Worm (Caenorhabditis elegans) whole organism, young adult: ENCODE measurements around the gene tebp-1.
A peak's percentile ranks its signal among the peaks of the same experiment; 100 is the strongest.

Source experiments
- B0019.2 ChIP-seq: fragments of 200-800 bp; sonication (Bioruptor generic); conservative IDR thresholded peaks from 2 replicates; pipeline ENCODE4 v1.3.6; 2022; ENCODE audit warnings: missing genetic modification reagents, missing genetic modification characterization, missing compliant biosample characterization
- C17E4.6 ChIP-seq: fragments of 200-800 bp; sonication (Bioruptor generic); IDR thresholded peaks from 2 replicates; pipeline ENCODE4 v1.3.6; 2022; ENCODE audit warnings: missing genetic modification reagents, missing genetic modification characterization, missing compliant biosample characterization
- F10E7.11 ChIP-seq: sonication (generic microtip); optimal IDR thresholded peaks from 2 replicates; lab custom pipeline; 2017; ENCODE audit warnings: mild to moderate bottlenecking, missing genetic modification characterization, moderate library complexity, missing compliant biosample characterization
- F22D6.2 ChIP-seq: sonication (generic microtip); optimal IDR thresholded peaks from 2 replicates; lab custom pipeline; 2016; ENCODE audit warnings: mild to moderate bottlenecking, missing genetic modification characterization, missing compliant biosample characterization
- K12H6.12 ChIP-seq: fragments of 200-800 bp; sonication (Bioruptor generic); optimal IDR thresholded peaks from 2 replicates; lab custom pipeline; 2018; ENCODE audit warnings: mild to moderate bottlenecking, missing genetic modification characterization, missing compliant biosample characterization
- T07F8.4 ChIP-seq: sonication (generic microtip); optimal IDR thresholded peaks from 2 replicates; lab custom pipeline; 2016; ENCODE audit warnings: mild to moderate bottlenecking, missing genetic modification characterization, moderate library complexity, missing compliant biosample characterization
- T26A5.8 ChIP-seq: sonication (generic microtip); optimal IDR thresholded peaks from 2 replicates; lab custom pipeline; 2016; ENCODE audit warnings: missing genetic modification characterization, missing compliant biosample characterization
- Y56A3A.18 ChIP-seq: fragments of 200-800 bp; sonication (Bioruptor generic); IDR thresholded peaks from 2 replicates; pipeline ENCODE4 v1.3.6; 2022; ENCODE audit warnings: missing genetic modification reagents, missing genetic modification characterization, missing compliant biosample characterization
- Y79H2A.3 ChIP-seq: fragments of 200-800 bp; sonication (Bioruptor generic); conservative IDR thresholded peaks from 2 replicates; pipeline ENCODE4 v1.3.6; 2022; ENCODE audit warnings: missing genetic modification reagents, missing genetic modification characterization, missing compliant biosample characterization
- Y95B8A.8 ChIP-seq: fragments of 200-800 bp; sonication (Bioruptor generic); IDR thresholded peaks from 2 replicates; pipeline ENCODE4 v1.3.6; 2022; ENCODE audit warnings: missing genetic modification reagents, missing genetic modification characterization, missing compliant biosample characterization
- ZK185.1 ChIP-seq: sonication (generic microtip); optimal IDR thresholded peaks from 2 replicates; lab custom pipeline; 2016; ENCODE audit warnings: mild to moderate bottlenecking, missing genetic modification characterization, missing compliant biosample characterization; ENCODE audit not compliant: poor library complexity, severe bottlenecking
- atf-7 ChIP-seq: sonication (generic microtip); optimal IDR thresholded peaks from 2 replicates; lab custom pipeline; 2017; ENCODE audit warnings: mild to moderate bottlenecking, missing genetic modification characterization, missing compliant biosample characterization
- attf-5 ChIP-seq: fragments of 200-800 bp; sonication (Bioruptor generic); optimal IDR thresholded peaks from 2 replicates; lab custom pipeline; 2018; ENCODE audit warnings: mild to moderate bottlenecking, missing genetic modification characterization, missing compliant biosample characterization
- bed-1 ChIP-seq: fragments of 200-800 bp; sonication (Bioruptor generic); IDR thresholded peaks from 2 replicates; pipeline ENCODE4 v1.3.6; 2022; ENCODE audit warnings: missing genetic modification reagents, missing genetic modification characterization, missing compliant biosample characterization
- bed-2 ChIP-seq: fragments of 200-800 bp; sonication (Bioruptor generic); IDR thresholded peaks from 2 replicates; pipeline ENCODE4 v1.3.6; 2022; ENCODE audit warnings: missing genetic modification reagents, missing genetic modification characterization, missing compliant biosample characterization
- cebp-1 ChIP-seq, 2 experiments: fragments of 200-800 bp in 1 of 2; sonication (Bioruptor generic) in 1 of 2; sonication (generic microtip) in 1 of 2; IDR thresholded peaks in 1 of 2; optimal IDR thresholded peaks in 1 of 2; 2 replicates each; pipeline versions ENCODE4 v1.3.6 to Lab custom; 2017 to 2022; ENCODE audit warnings: missing compliant biosample characterization in 2 of 2, missing genetic modification characterization in 2 of 2, mild to moderate bottlenecking in 1 of 2, missing genetic modification reagents in 1 of 2, moderate library complexity in 1 of 2
- cebp-2 ChIP-seq: fragments of 200-800 bp; sonication (Bioruptor generic); IDR thresholded peaks from 2 replicates; pipeline ENCODE4 v1.3.6; 2022; ENCODE audit warnings: missing genetic modification characterization, missing compliant biosample characterization
- ceh-58 ChIP-seq: fragments of 200-800 bp; sonication (Bioruptor generic); IDR thresholded peaks from 2 replicates; pipeline ENCODE4 v1.3.6; 2022; ENCODE audit warnings: missing genetic modification characterization, missing compliant biosample characterization
- ceh-79 ChIP-seq: sonication (generic microtip); optimal IDR thresholded peaks from 2 replicates; lab custom pipeline; 2017; ENCODE audit warnings: mild to moderate bottlenecking, missing genetic modification characterization, missing compliant biosample characterization
- die-1 ChIP-seq: sonication (generic microtip); optimal IDR thresholded peaks from 2 replicates; lab custom pipeline; 2016; ENCODE audit warnings: missing genotype, mild to moderate bottlenecking, missing genetic modification characterization, missing compliant biosample characterization
- dox-1 ChIP-seq: fragments of 200-800 bp; sonication (Bioruptor generic); IDR thresholded peaks from 2 replicates; pipeline ENCODE4 v1.3.6; 2022; ENCODE audit warnings: missing genetic modification reagents, missing genetic modification characterization, missing compliant biosample characterization
- dpl-1 ChIP-seq: fragments of 150-350 bp; optimal IDR thresholded peaks from 2 replicates; lab custom pipeline; 2014; ENCODE audit warnings: missing biosample characterization, missing genetic modification reagents, missing genetic modification characterization
- egrh-3 ChIP-seq: fragments of 200-800 bp; sonication (Bioruptor generic); IDR thresholded peaks from 2 replicates; pipeline ENCODE4 v1.3.6; 2022; ENCODE audit warnings: missing genetic modification reagents, missing genetic modification characterization, missing compliant biosample characterization
- gei-17 ChIP-seq: fragments of 200-800 bp; sonication (Bioruptor generic); optimal IDR thresholded peaks from 2 replicates; lab custom pipeline; 2018; ENCODE audit warnings: mild to moderate bottlenecking, missing genetic modification characterization, missing compliant biosample characterization
- hlh-12 ChIP-seq: sonication (generic microtip); optimal IDR thresholded peaks from 2 replicates; lab custom pipeline; 2016; ENCODE audit warnings: missing genetic modification characterization, missing compliant biosample characterization
- hlh-26 ChIP-seq: fragments of 200-800 bp; sonication (Bioruptor generic); conservative IDR thresholded peaks from 2 replicates; pipeline ENCODE4 v1.3.6; 2022; ENCODE audit warnings: missing genetic modification reagents, missing genetic modification characterization, missing compliant biosample characterization
- hsf-1 ChIP-seq: fragments of 200-800 bp; sonication (Bioruptor generic); IDR thresholded peaks from 2 replicates; pipeline ENCODE4 v1.3.6; 2022; ENCODE audit warnings: missing genetic modification reagents, missing genetic modification characterization, missing compliant biosample characterization
- let-526 ChIP-seq: fragments of 200-800 bp; sonication (Bioruptor generic); IDR thresholded peaks from 2 replicates; pipeline ENCODE4 v1.3.6; 2022; ENCODE audit warnings: missing genetic modification reagents, missing genetic modification characterization, missing compliant biosample characterization
- lin-26 ChIP-seq: fragments of 200-800 bp; sonication (Bioruptor generic); IDR thresholded peaks from 2 replicates; pipeline ENCODE4 v1.3.6; 2022; ENCODE audit warnings: missing genetic modification reagents, missing genetic modification characterization, missing compliant biosample characterization
- lin-35 ChIP-seq, 3 experiments: fragments of 150-350 bp in 2 of 3; sonication (generic microtip) in 1 of 3; optimal IDR thresholded peaks; 2 replicates each; lab custom pipeline; 2014 to 2018; ENCODE audit warnings: missing biosample characterization in 3 of 3, missing genetic modification characterization in 3 of 3, missing genetic modification reagents in 3 of 3
- lir-1 ChIP-seq: fragments of 200-800 bp; sonication (Bioruptor generic); conservative IDR thresholded peaks from 2 replicates; pipeline ENCODE4 v1.3.6; 2022; ENCODE audit warnings: missing genetic modification reagents, missing genetic modification characterization, missing compliant biosample characterization
- lsl-1 ChIP-seq: fragments of 200-800 bp; sonication (Bioruptor generic); optimal IDR thresholded peaks from 2 replicates; lab custom pipeline; 2018; ENCODE audit warnings: mild to moderate bottlenecking, missing genetic modification characterization, moderate library complexity, missing compliant biosample characterization
- madf-8 ChIP-seq: fragments of 200-800 bp; sonication (Bioruptor generic); conservative IDR thresholded peaks from 2 replicates; pipeline ENCODE4 v1.3.6; 2022; ENCODE audit warnings: missing genetic modification reagents, missing genetic modification characterization, missing compliant biosample characterization
- mel-28 ChIP-seq: sonication (generic microtip); optimal IDR thresholded peaks from 2 replicates; lab custom pipeline; 2016; ENCODE audit warnings: borderline replicate concordance, mild to moderate bottlenecking, missing genetic modification characterization, missing compliant biosample characterization
- mxl-1 ChIP-seq: sonication (generic microtip); optimal IDR thresholded peaks from 2 replicates; lab custom pipeline; 2016; ENCODE audit warnings: missing genetic modification characterization, missing compliant biosample characterization
- nfyb-1 ChIP-seq: fragments of 200-800 bp; sonication (Bioruptor generic); IDR thresholded peaks from 2 replicates; pipeline ENCODE4 v1.3.6; 2022; ENCODE audit warnings: missing genetic modification reagents, missing genetic modification characterization, missing compliant biosample characterization
- nhr-179 ChIP-seq: sonication (generic microtip); optimal IDR thresholded peaks from 2 replicates; lab custom pipeline; 2016; ENCODE audit warnings: mild to moderate bottlenecking, missing genetic modification characterization, missing compliant biosample characterization
- nhr-27 ChIP-seq: fragments of 200-800 bp; sonication (Bioruptor generic); optimal IDR thresholded peaks from 2 replicates; lab custom pipeline; 2018; ENCODE audit warnings: mild to moderate bottlenecking, missing genetic modification characterization, moderate library complexity, missing compliant biosample characterization
- nhr-90 ChIP-seq: sonication (generic microtip); optimal IDR thresholded peaks from 2 replicates; lab custom pipeline; 2016; ENCODE audit warnings: missing genotype, mild to moderate bottlenecking, missing genetic modification characterization, missing compliant biosample characterization
- pha-4 ChIP-seq: fragments of 150-350 bp; sonication (generic microtip); optimal IDR thresholded peaks from 2 replicates; lab custom pipeline; 2014; ENCODE audit warnings: missing biosample characterization, missing genetic modification reagents, missing genetic modification characterization
- sea-2 ChIP-seq: fragments of 200-800 bp; sonication (Bioruptor generic); IDR thresholded peaks from 2 replicates; pipeline ENCODE4 v1.3.6; 2022; ENCODE audit warnings: missing genetic modification characterization, missing compliant biosample characterization
- snpc-1.3 ChIP-seq: sonication (generic microtip); optimal IDR thresholded peaks from 2 replicates; lab custom pipeline; 2017; ENCODE audit warnings: missing genetic modification characterization, mild to moderate bottlenecking, missing compliant biosample characterization, antibody characterized with exemption, moderate library complexity, missing genotype, missing genetic modification reagents; ENCODE audit not compliant: insufficient read depth
- snpc-4 ChIP-seq, 5 experiments: fragments of 150-350 bp in 1 of 5; sonication (generic microtip) in 4 of 5; optimal IDR thresholded peaks; 2 replicates each; lab custom pipeline; 2014 to 2018; ENCODE audit warnings: missing genetic modification characterization in 5 of 5, missing biosample characterization in 3 of 5, antibody characterized with exemption in 2 of 5, mild to moderate bottlenecking in 2 of 5, missing compliant biosample characterization in 2 of 5, missing genotype in 2 of 5, moderate library complexity in 2 of 5, missing genetic modification reagents in 1 of 5
- tbp1 ChIP-seq: fragments of 200-800 bp; sonication (Bioruptor generic); optimal IDR thresholded peaks from 2 replicates; lab custom pipeline; 2018; ENCODE audit warnings: mild to moderate bottlenecking, missing genetic modification characterization, missing compliant biosample characterization
- tbx-9 ChIP-seq: sonication (generic microtip); optimal IDR thresholded peaks from 2 replicates; lab custom pipeline; 2016; ENCODE audit warnings: borderline replicate concordance, missing genetic modification characterization, inconsistent platforms, missing compliant biosample characterization
- xnd-1 ChIP-seq: sonication (generic microtip); optimal IDR thresholded peaks from 2 replicates; lab custom pipeline; 2016; ENCODE audit warnings: missing genotype, missing genetic modification reagents, missing genetic modification characterization, missing compliant biosample characterization
- ztf-26 ChIP-seq: sonication (generic microtip); optimal IDR thresholded peaks from 2 replicates; lab custom pipeline; 2017; ENCODE audit warnings: missing genetic modification characterization, missing compliant biosample characterization
- ztf-3 ChIP-seq: fragments of 200-800 bp; sonication (Bioruptor generic); optimal IDR thresholded peaks from 2 replicates; lab custom pipeline; 2018; ENCODE audit warnings: mild to moderate bottlenecking, missing genetic modification characterization, missing compliant biosample characterization

Gene tebp-1

ce11 chrII:14357936-14358416 lies 3.8 kb upstream of the tebp-1 start, which contains the start of the genes agl-1 and pfs-2 (continued):
- no peak for TF ChIP-seq egrh-3
- peak; percentile 35 for TF ChIP-seq lsl-1 (GFP tag; lab: Kevin White, UChicago)
- peak; percentile 35; the same call in 1 of the 2 replicates for TF ChIP-seq dox-1 (GFP tag; lab: Robert Waterston, UW)
- no peak for TF ChIP-seq ztf-26
- TF ChIP-seq tbx-9 (tag; lab: Kevin White, UChicago) = no peak
- TF ChIP-seq lin-26 (GFP tag; lab: Robert Waterston, UW) = no peak
- TF ChIP-seq ztf-3 (GFP tag; lab: Kevin White, UChicago) = no peak
- no peak for TF ChIP-seq T26A5.8 (tag; lab: Kevin White, UChicago)
- TF ChIP-seq let-526 (GFP tag; lab: Robert Waterston, UW) = no peak
- TF ChIP-seq pha-4 = no peak
- TF ChIP-seq bed-2 (GFP tag; lab: Robert Waterston, UW) = no peak
- TF ChIP-seq F10E7.11 (tag; lab: Kevin White, UChicago) = no peak
- peak in 2 of 3 experiments; percentile 18 to 90 for TF ChIP-seq lin-35 (GFP tag; optimal IDR thresholded peaks at IDR 0.05; lab: Kevin White, UChicago)
- no peak for TF ChIP-seq F22D6.2 (tag; lab: Kevin White, UChicago)
- TF ChIP-seq sea-2 = no peak
- no peak for TF ChIP-seq nhr-90 (tag; lab: Kevin White, UChicago)
- no peak for TF ChIP-seq ceh-58 (GFP tag; lab: Robert Waterston, UW)
- TF ChIP-seq gei-17 = no peak
- TF ChIP-seq hlh-26 (GFP tag; lab: Robert Waterston, UW) = no peak
- TF ChIP-seq xnd-1 (tag; lab: Kevin White, UChicago) = no peak
- TF ChIP-seq Y95B8A.8 = no peak
- TF ChIP-seq madf-8 (GFP tag; lab: Robert Waterston, UW) = no peak
- TF ChIP-seq bed-1 = no peak
- TF ChIP-seq hlh-12 = no peak
- TF ChIP-seq B0019.2 (GFP tag; lab: Robert Waterston, UW) = no peak
- TF ChIP-seq tbp1 (GFP tag; lab: Kevin White, UChicago) = no peak
- TF ChIP-seq atf-7 (tag; lab: Kevin White, UChicago) = no peak
- TF ChIP-seq Y79H2A.3 (GFP tag; lab: Robert Waterston, UW) = no peak
- no peak for TF ChIP-seq snpc-4 (GFP tag; optimal IDR thresholded peaks at IDR 0.05; lab: Kevin White, UChicago)
- TF ChIP-seq snpc-4 (tag; optimal IDR thresholded peaks at IDR 0.05; lab: Kevin White, UChicago) = peak in 2 of 4 experiments; percentile 39 to 51
- TF ChIP-seq die-1 (tag; lab: Kevin White, UChicago) = no peak
- TF ChIP-seq nfyb-1 (GFP tag; lab: Robert Waterston, UW) = no peak
- TF ChIP-seq attf-5 = peak; percentile 94
- TF ChIP-seq nhr-179 (tag; lab: Kevin White, UChicago) = no peak
- TF ChIP-seq dpl-1 (GFP tag; lab: Kevin White, UChicago) = peak; percentile 34
- no peak for TF ChIP-seq mxl-1 (tag; lab: Kevin White, UChicago)
- TF ChIP-seq mel-28 (tag; lab: Kevin White, UChicago) = no peak
- TF ChIP-seq snpc-1.3 (tag; lab: Kevin White, UChicago) = peak; percentile 32
- TF ChIP-seq nhr-27 = no peak
- TF ChIP-seq K12H6.12 (tag; lab: Kevin White, UChicago) = peak; percentile 29
- no peak for TF ChIP-seq cebp-1 (GFP tag; IDR thresholded peaks at IDR 0.05; lab: Robert Waterston, UW)
- TF ChIP-seq cebp-1 (tag; optimal IDR thresholded peaks at IDR 0.05; lab: Kevin White, UChicago) = peak; percentile 68
- peak; percentile 20 for TF ChIP-seq ZK185.1 (tag; lab: Kevin White, UChicago)
- no peak for TF ChIP-seq T07F8.4 (tag; lab: Kevin White, UChicago)
- no peak for TF ChIP-seq hsf-1
- no peak for TF ChIP-seq cebp-2 (GFP tag; lab: Robert Waterston, UW)
- TF ChIP-seq C17E4.6 (GFP tag; lab: Robert Waterston, UW) = no peak
- no peak for TF ChIP-seq Y56A3A.18 (GFP tag; lab: Robert Waterston, UW)
- no peak for TF ChIP-seq lir-1 (GFP tag; lab: Robert Waterston, UW)
- TF ChIP-seq ceh-79 (tag; lab: Kevin White, UChicago) = no peak
